Fruit fly (Drosophila melanogaster) whole organism, pupa: ENCODE data around the gene Cln7.

Experiments
- CG10348 ChIP-seq: fragments of 200-800 bp; sonication (Bioruptor generic); IDR thresholded peaks from 2 replicates; pipeline ENCODE4 v1.3.6; 2022; ENCODE audit warnings: missing biosample characterization, missing genetic modification characterization
- CG12605 ChIP-seq: fragments of 200-800 bp; sonication (Bioruptor generic); IDR thresholded peaks from 2 replicates; pipeline ENCODE4 v1.3.6; 2022; ENCODE audit warnings: missing biosample characterization, missing genetic modification characterization
- CG15710 ChIP-seq: fragments of 200-800 bp; sonication (Bioruptor generic); optimal IDR thresholded peaks from 2 replicates; lab custom pipeline; 2018; ENCODE audit warnings: missing biosample characterization, mild to moderate bottlenecking, missing genetic modification characterization, moderate library complexity
- CG17806 ChIP-seq: fragments of 200-800 bp; sonication (Bioruptor generic); optimal IDR thresholded peaks from 2 replicates; lab custom pipeline; 2018; ENCODE audit warnings: missing biosample characterization, mild to moderate bottlenecking, missing genetic modification characterization, moderate library complexity
- CG32121 ChIP-seq: fragments of 200-800 bp; sonication (Bioruptor generic); IDR thresholded peaks from 2 replicates; pipeline ENCODE4 v1.3.6; 2022; ENCODE audit warnings: missing biosample characterization, missing genetic modification characterization
- CG4496 ChIP-seq: fragments of 200-800 bp; sonication (Bioruptor generic); IDR thresholded peaks from 3 replicates; pipeline ENCODE4 v1.3.6; 2022; ENCODE audit warnings: missing biosample characterization, missing genetic modification characterization
- CG8159 ChIP-seq: fragments of 200-800 bp; sonication (Bioruptor generic); optimal IDR thresholded peaks from 3 replicates; lab custom pipeline; 2018; ENCODE audit warnings: missing biosample characterization, mild to moderate bottlenecking, missing genetic modification characterization, moderate library complexity
- CG8301 ChIP-seq: fragments of 200-800 bp; sonication (Bioruptor generic); optimal IDR thresholded peaks from 2 replicates; lab custom pipeline; 2018; ENCODE audit warnings: missing biosample characterization, mild to moderate bottlenecking, missing genetic modification characterization
- CG9948 ChIP-seq: fragments of 200-800 bp; sonication (Bioruptor generic); optimal IDR thresholded peaks from 2 replicates; lab custom pipeline; 2018; ENCODE audit warnings: missing biosample characterization, mild to moderate bottlenecking, missing genetic modification characterization, moderate library complexity
- EcR ChIP-seq: fragments of 200-800 bp; sonication (Bioruptor generic); optimal IDR thresholded peaks from 3 replicates; lab custom pipeline; 2019; ENCODE audit warnings: missing biosample characterization, missing genetic modification characterization, mild to moderate bottlenecking, moderate library complexity, missing genetic modification reagents
- Ets98B ChIP-seq: fragments of 200-800 bp; sonication (Bioruptor generic); IDR thresholded peaks from 2 replicates; pipeline ENCODE4 v1.3.6; 2022; ENCODE audit warnings: missing biosample characterization, missing genetic modification characterization
- Pif1B ChIP-seq: fragments of 200-800 bp; sonication (Bioruptor generic); optimal IDR thresholded peaks from 3 replicates; lab custom pipeline; 2016; ENCODE audit warnings: missing biosample characterization, missing genetic modification characterization
- Snoo ChIP-seq: fragments of 200-800 bp; sonication (Bioruptor generic); optimal IDR thresholded peaks from 3 replicates; lab custom pipeline; 2017; ENCODE audit warnings: missing biosample characterization, mild to moderate bottlenecking, missing genetic modification characterization, inconsistent platforms
- gl ChIP-seq: fragments of 200-800 bp; sonication (Bioruptor generic); optimal IDR thresholded peaks from 2 replicates; lab custom pipeline; 2018; ENCODE audit warnings: missing biosample characterization, mild to moderate bottlenecking, missing genetic modification characterization

- TF ChIP-seq Ets98B (GFP tag; lab: Robert Waterston, UW) (no peak), CG8301 (tag; lab: Kevin White, UChicago) (no peak), CG15710 (no peak), CG12605 (GFP tag; lab: Robert Waterston, UW) (no peak), Pif1B (no peak), CG4496 (GFP tag; lab: Robert Waterston, UW) (no peak), EcR (no peak), CG9948 (tag; lab: Kevin White, UChicago) (no peak), CG32121 (GFP tag; lab: Robert Waterston, UW) (no peak), CG8159 (tag; lab: Kevin White, UChicago) (no peak), CG17806 (tag; lab: Kevin White, UChicago) (no peak), CG10348 (GFP tag; lab: Robert Waterston, UW) (no peak), Snoo (tag; lab: Kevin White, UChicago) (no peak), gl (no peak)
These were observed 45.0 kb upstream of the Cln7 start for dm6 chr3L:7390004-7390403.
